Worm (Caenorhabditis elegans) whole organism, mixed stage, embryonic: ENCODE data around the gene nmur-1.

Source experiments
- blmp-1 ChIP-seq: fragments of 150-350 bp; optimal IDR thresholded peaks from 2 replicates; lab custom pipeline; 2014; ENCODE audit warnings: missing biosample characterization, missing genetic modification characterization
- ham-2 ChIP-seq: fragments of 200-800 bp; sonication (Bioruptor generic); optimal IDR thresholded peaks from 2 replicates; lab custom pipeline; 2018; ENCODE audit warnings: mild to moderate bottlenecking, missing genetic modification characterization, missing compliant biosample characterization
- mep-1 ChIP-seq: fragments of 150-350 bp; optimal IDR thresholded peaks from 2 replicates; lab custom pipeline; 2017; ENCODE audit warnings: missing biosample characterization, missing genetic modification reagents, missing genetic modification characterization, inconsistent platforms
- nhr-28 ChIP-seq: fragments of 150-350 bp; optimal IDR thresholded peaks from 2 replicates; lab custom pipeline; 2014; ENCODE audit warnings: missing biosample characterization, missing genetic modification characterization
- pha-4 ChIP-seq: fragments of 150-350 bp; optimal IDR thresholded peaks from 2 replicates; lab custom pipeline; 2018; ENCODE audit warnings: missing biosample characterization, missing genetic modification reagents, missing genetic modification characterization
- sem-2 ChIP-seq: fragments of 200-800 bp; sonication (Bioruptor generic); optimal IDR thresholded peaks from 2 replicates; lab custom pipeline; 2018; ENCODE audit warnings: mild to moderate bottlenecking, missing genetic modification characterization, missing compliant biosample characterization
- snpc-4 ChIP-seq: fragments of 150-350 bp; optimal IDR thresholded peaks from 2 replicates; lab custom pipeline; 2014; ENCODE audit warnings: missing biosample characterization, missing genetic modification characterization
- unc-62 ChIP-seq: fragments of 150-350 bp; optimal IDR thresholded peaks from 2 replicates; lab custom pipeline; 2014; ENCODE audit warnings: missing biosample characterization, missing genetic modification reagents, missing genetic modification characterization
- ztf-11 ChIP-seq: fragments of 150-350 bp; optimal IDR thresholded peaks from 2 replicates; lab custom pipeline; 2014; ENCODE audit warnings: missing biosample characterization, missing genetic modification characterization

DNA sequence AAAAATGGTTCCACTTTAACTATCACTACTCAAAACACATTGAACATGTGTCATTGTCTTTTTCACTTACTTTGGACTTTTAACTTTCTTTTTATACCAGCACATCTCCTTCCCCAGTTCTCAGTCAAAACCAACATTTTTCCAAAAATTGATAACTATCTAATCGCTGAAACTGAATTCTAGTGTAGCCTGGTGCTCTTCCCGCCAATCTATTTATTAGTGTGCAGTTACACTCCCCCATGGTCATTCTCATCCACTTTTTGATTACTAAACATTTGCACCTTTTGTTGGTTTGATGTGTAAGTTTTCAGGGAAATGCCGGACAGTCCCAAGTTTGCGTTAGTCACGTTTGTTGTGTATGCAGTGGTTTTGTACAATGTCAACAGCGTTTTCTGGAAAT, 46.5 kb upstream of the nmur-1 start:
- TF ChIP-seq snpc-4 (tag; lab: Kevin White, UChicago) (no peak), unc-62 (GFP tag; lab: Kevin White, UChicago) (no peak), nhr-28 (tag; lab: Kevin White, UChicago) (no peak), blmp-1 (tag; lab: Kevin White, UChicago) (no peak), ztf-11 (tag; lab: Kevin White, UChicago) (no peak), pha-4 (tag; lab: Kevin White, UChicago) (no peak), ham-2 (GFP tag; lab: Kevin White, UChicago) (no peak), sem-2 (GFP tag; lab: Kevin White, UChicago) (no peak), mep-1 (tag; lab: Kevin White, UChicago) (no peak)
